Fruit fly (Drosophila melanogaster): ENCODE data around the gene CG33630.

CG33630 gene

dm6 chr3R:10042664-10043372 lies 19.6 kb upstream of the CG33630 start, which contains the start of the genes Mical and CG3909 (continued):
- peak; percentile 85 for TF ChIP-seq dmrt11E (tag; optimal IDR thresholded peaks at IDR 0.05)
- no peak for TF ChIP-seq mld (GFP tag; IDR thresholded peaks at IDR 0.05; ENCODE audit: partially characterized antibody)
- peak; percentile 34 for TF ChIP-seq CG4617 (GFP tag; optimal IDR thresholded peaks at IDR 0.05; ENCODE audit: borderline replicate concordance)
- TF ChIP-seq zen2 (GFP tag; IDR thresholded peaks at IDR 0.05; ENCODE audit: partially characterized antibody): no peak
- TF ChIP-seq tio (GFP tag; optimal IDR thresholded peaks at IDR 0.05): peak; percentile 67
- no peak; the same call in 1 of the 3 replicates for TF ChIP-seq Opbp (GFP tag; IDR thresholded peaks at IDR 0.05; ENCODE audit: partially characterized antibody)
- no peak for TF ChIP-seq Gsc (GFP tag; IDR thresholded peaks at IDR 0.05)
- peak; percentile 83 for TF ChIP-seq ssp (GFP tag; IDR thresholded peaks at IDR 0.05)
- TF ChIP-seq tna (GFP tag; IDR thresholded peaks at IDR 0.05; ENCODE audit: partially characterized antibody): peak; percentile 66
- peak; percentile 66 for TF ChIP-seq CG2116 (GFP tag; optimal IDR thresholded peaks at IDR 0.05)
- TF ChIP-seq ro (GFP tag; IDR thresholded peaks at IDR 0.05): no peak; the same call in 1 of the 2 replicates
- no peak for TF ChIP-seq Dad (GFP tag; optimal IDR thresholded peaks at IDR 0.05)
- peak; percentile 55 to 87 for TF ChIP-seq dpn (GFP tag; optimal IDR thresholded peaks at IDR 0.05)
- peak; percentile 78 for TF ChIP-seq CG10979 (tag; optimal IDR thresholded peaks at IDR 0.05)
- TF ChIP-seq CG8089 (GFP tag; optimal IDR thresholded peaks at IDR 0.05): no peak
- peak; percentile 90 for TF ChIP-seq grau (tag; optimal IDR thresholded peaks at IDR 0.05)
- peak; percentile 93 for TF ChIP-seq CG2712 (tag; optimal IDR thresholded peaks at IDR 0.05)
- TF ChIP-seq nerfin-1 (tag; optimal IDR thresholded peaks at IDR 0.05): peak; percentile 69
- peak; percentile 92 for TF ChIP-seq stc (GFP tag; IDR thresholded peaks at IDR 0.05)
- no peak for TF ChIP-seq crol (GFP tag; IDR thresholded peaks at IDR 0.05)
- peak; percentile 70 for TF ChIP-seq ci (GFP tag; IDR thresholded peaks at IDR 0.05)
- no peak for TF ChIP-seq pita (GFP tag; optimal IDR thresholded peaks at IDR 0.05)
- peak; percentile 58; the same call in 1 of the 2 replicates for TF ChIP-seq Rx (GFP tag; IDR thresholded peaks at IDR 0.05)
- no peak for TF ChIP-seq kah (GFP tag; optimal IDR thresholded peaks at IDR 0.05)
- TF ChIP-seq Hey (tag; optimal IDR thresholded peaks at IDR 0.05): no peak
- no peak for TF ChIP-seq pan (optimal IDR thresholded peaks at IDR 0.05)
- peak in 1 of 2 experiments; percentile 95 for TF ChIP-seq pan (GFP tag; optimal IDR thresholded peaks at IDR 0.05 in 1 of 2, IDR thresholded peaks at IDR 0.05 in 1 of 2)
- peak; percentile 41 for TF ChIP-seq Lhr (GFP tag; optimal IDR thresholded peaks at IDR 0.05)
- peak; percentile 15 for TF ChIP-seq Side (GFP tag; optimal IDR thresholded peaks at IDR 0.05)
- peak; percentile 50; the same call in 2 of the 3 replicates for TF ChIP-seq jigr1 (GFP tag; IDR thresholded peaks at IDR 0.05)
- no peak for TF ChIP-seq sqz (GFP tag; optimal IDR thresholded peaks at IDR 0.05)
- TF ChIP-seq CG13296 (GFP tag; optimal IDR thresholded peaks at IDR 0.05): peak; percentile 88
- TF ChIP-seq p53 (GFP tag; optimal IDR thresholded peaks at IDR 0.05): no peak
- TF ChIP-seq dm (GFP tag; optimal IDR thresholded peaks at IDR 0.05): no peak
- TF ChIP-seq Atf6 (GFP tag; IDR thresholded peaks at IDR 0.05): peak; percentile 76
- no peak for TF ChIP-seq Hmx (GFP tag; optimal IDR thresholded peaks at IDR 0.05)
- TF ChIP-seq B-H2 (GFP tag; optimal IDR thresholded peaks at IDR 0.05): peak; percentile 74
- peak; percentile 67 for TF ChIP-seq CG5953 (GFP tag; IDR thresholded peaks at IDR 0.05)
- peak; percentile 33 for TF ChIP-seq CTCF (GFP tag; optimal IDR thresholded peaks at IDR 0.05)
- TF ChIP-seq ATbp (GFP tag; optimal IDR thresholded peaks at IDR 0.05): peak; percentile 53
- peak; percentile 88 for TF ChIP-seq CG32772 (GFP tag; IDR thresholded peaks at IDR 0.05)
- TF ChIP-seq kay (GFP tag; optimal IDR thresholded peaks at IDR 0.05): peak; percentile 75
- TF ChIP-seq CG13123 (GFP tag; optimal IDR thresholded peaks at IDR 0.05): peak; percentile 75
- no peak for TF ChIP-seq Doc2 (GFP tag; IDR thresholded peaks at IDR 0.05)
- peak; percentile 16 for TF ChIP-seq org-1 (GFP tag; optimal IDR thresholded peaks at IDR 0.05)
- peak; percentile 81 for TF ChIP-seq gfzf (GFP tag; optimal IDR thresholded peaks at IDR 0.05)
- no peak for TF ChIP-seq z (GFP tag; IDR thresholded peaks at IDR 0.05)
- TF ChIP-seq ranshi (GFP tag; IDR thresholded peaks at IDR 0.05): peak; percentile 91
- TF ChIP-seq NFAT (GFP tag; IDR thresholded peaks at IDR 0.05): peak; percentile 94
- no peak for TF ChIP-seq repo (GFP tag; optimal IDR thresholded peaks at IDR 0.05)
- TF ChIP-seq gsb-n (tag; optimal IDR thresholded peaks at IDR 0.05): peak; percentile 92

All from whole organism, embryonic.